Worm (Caenorhabditis elegans): ENCODE results near the gene kcnl-3.

DNA sequence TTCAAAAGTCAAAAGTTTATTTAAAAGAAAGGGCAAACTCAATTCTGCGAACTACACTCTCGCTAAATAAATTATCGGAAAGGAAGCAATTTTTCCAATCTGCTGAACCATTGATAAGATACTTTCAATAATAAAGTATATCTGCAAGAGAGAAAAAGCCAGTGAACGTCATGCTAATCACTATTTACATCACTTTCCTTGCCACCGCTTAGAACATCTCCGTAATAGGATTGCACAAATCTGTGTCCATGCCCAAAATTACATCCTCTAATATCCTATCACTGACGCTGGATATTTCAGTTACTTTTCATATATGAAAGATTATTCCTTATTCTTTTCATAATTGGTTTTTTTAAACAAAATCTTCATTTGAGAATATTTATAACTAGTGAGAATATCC is 3.9 kb upstream of the kcnl-3 start:
- TF ChIP-seq flt-1 (GFP tag; IDR thresholded peaks at IDR 0.05), result no peak
- no peak for TF ChIP-seq tab-1 (GFP tag; IDR thresholded peaks at IDR 0.05)
- TF ChIP-seq ztf-29 (GFP tag; IDR thresholded peaks at IDR 0.05), result no peak
- no peak for TF ChIP-seq cog-1 (tag; optimal IDR thresholded peaks at IDR 0.05)
- TF ChIP-seq ref-1 (GFP tag; conservative IDR thresholded peaks at IDR 0.05), result no peak
- no peak for TF ChIP-seq ztf-23 (GFP tag; IDR thresholded peaks at IDR 0.05)

Measured in whole organism, midembryonic.